Worm (Caenorhabditis elegans) whole organism, L4 larva: ENCODE results near the gene C45B11.2.
A peak's percentile ranks its signal among the peaks of the same experiment; 100 is the strongest.

Source experiments
- F10B5.3 ChIP-seq: sonication (generic microtip); optimal IDR thresholded peaks from 2 replicates; lab custom pipeline; 2016; ENCODE audit warnings: mild to moderate bottlenecking, missing genetic modification characterization, missing compliant biosample characterization
- F37D6.2 ChIP-seq: sonication (generic microtip); optimal IDR thresholded peaks from 2 replicates; lab custom pipeline; 2016; ENCODE audit warnings: mild to moderate bottlenecking, missing genetic modification characterization, missing compliant biosample characterization
- R02D3.7 ChIP-seq: fragments of 150-350 bp; sonication (generic microtip); optimal IDR thresholded peaks from 3 replicates; lab custom pipeline; 2014; ENCODE audit warnings: missing biosample characterization, missing genetic modification characterization
- T26A8.4 ChIP-seq: fragments of 200-800 bp; sonication (Bioruptor generic); IDR thresholded peaks from 2 replicates; pipeline ENCODE4 v1.3.6; 2022; ENCODE audit warnings: missing genetic modification characterization, missing compliant biosample characterization
- Y48G9A.11 ChIP-seq: fragments of 200-800 bp; sonication (Bioruptor generic); IDR thresholded peaks from 2 replicates; pipeline ENCODE4 v1.3.6; 2022; ENCODE audit warnings: missing genetic modification reagents, missing genetic modification characterization, missing compliant biosample characterization
- Y75B8A.6 ChIP-seq: fragments of 200-800 bp; sonication (Bioruptor generic); IDR thresholded peaks from 2 replicates; pipeline ENCODE4 v1.3.6; 2022; ENCODE audit warnings: missing genetic modification reagents, missing genetic modification characterization, missing compliant biosample characterization
- aha-1 ChIP-seq: fragments of 150-350 bp; peaks from one replicate; lab custom pipeline; 2014; ENCODE audit warnings: missing biosample characterization, missing genetic modification characterization
- ama-1 ChIP-seq: fragments of 150-350 bp; optimal IDR thresholded peaks from 2 replicates; lab custom pipeline; 2014; ENCODE audit warnings: inconsistent platforms, mixed read lengths
- arid-1 ChIP-seq: fragments of 200-800 bp; sonication (Bioruptor generic); conservative IDR thresholded peaks from 2 replicates; pipeline ENCODE4 v1.3.6; 2022; ENCODE audit warnings: missing genetic modification reagents, missing genetic modification characterization, missing compliant biosample characterization
- ceh-32 ChIP-seq: sonication (generic microtip); optimal IDR thresholded peaks from 2 replicates; lab custom pipeline; 2016; ENCODE audit warnings: mild to moderate bottlenecking, missing genetic modification characterization, missing compliant biosample characterization; ENCODE audit not compliant: poor library complexity
- ceh-82 ChIP-seq: sonication (generic microtip); optimal IDR thresholded peaks from 2 replicates; lab custom pipeline; 2017; ENCODE audit warnings: missing biosample characterization, missing genetic modification characterization
- daf-16 ChIP-seq, 3 experiments: sonication (generic microtip); optimal IDR thresholded peaks; 2 replicates each; lab custom pipeline; 2016 to 2017; ENCODE audit warnings: missing genetic modification characterization in 3 of 3, missing genetic modification reagents in 3 of 3, mild to moderate bottlenecking in 2 of 3, missing compliant biosample characterization in 2 of 3, missing biosample characterization in 1 of 3, moderate library complexity in 1 of 3
- daf-8 ChIP-seq: fragments of 200-800 bp; sonication (Bioruptor generic); IDR thresholded peaks from 2 replicates; pipeline ENCODE4 v1.3.6; 2022; ENCODE audit warnings: missing genetic modification characterization, missing compliant biosample characterization
- egl-27 ChIP-seq: sonication (generic microtip); optimal IDR thresholded peaks from 3 replicates; lab custom pipeline; 2017; ENCODE audit warnings: missing biosample characterization, missing genetic modification reagents, missing genetic modification characterization
- egl-43 ChIP-seq: fragments of 200-800 bp; sonication (Bioruptor generic); IDR thresholded peaks from 2 replicates; pipeline ENCODE4 v1.3.6; 2022; ENCODE audit warnings: missing genetic modification reagents, missing genetic modification characterization, missing compliant biosample characterization
- hlh-30 ChIP-seq: sonication (generic microtip); optimal IDR thresholded peaks from 2 replicates; lab custom pipeline; 2017; ENCODE audit warnings: antibody characterized with exemption, mild to moderate bottlenecking, missing genetic modification characterization, missing compliant biosample characterization; ENCODE audit not compliant: insufficient read depth
- hmg-1.1 ChIP-seq: fragments of 200-800 bp; sonication (Bioruptor generic); IDR thresholded peaks from 2 replicates; pipeline ENCODE4 v1.3.6; 2022; ENCODE audit warnings: missing genetic modification reagents, missing genetic modification characterization, missing compliant biosample characterization
- lin-39 ChIP-seq: fragments of 150-350 bp; optimal IDR thresholded peaks from 2 replicates; lab custom pipeline; 2014; ENCODE audit warnings: missing biosample characterization, missing genetic modification reagents, missing genetic modification characterization
- lir-3 ChIP-seq: sonication (generic microtip); optimal IDR thresholded peaks from 2 replicates; lab custom pipeline; 2016; ENCODE audit warnings: mild to moderate bottlenecking, missing genetic modification characterization, missing compliant biosample characterization
- madf-9 ChIP-seq: fragments of 200-800 bp; sonication (Bioruptor generic); conservative IDR thresholded peaks from 2 replicates; pipeline ENCODE4 v1.3.6; 2022; ENCODE audit warnings: missing genetic modification reagents, missing genetic modification characterization, missing compliant biosample characterization
- mes-2 ChIP-seq: sonication (generic microtip); optimal IDR thresholded peaks from 2 replicates; lab custom pipeline; 2016; ENCODE audit warnings: missing genotype, mild to moderate bottlenecking, missing genetic modification characterization, missing compliant biosample characterization; ENCODE audit not compliant: poor library complexity, severe bottlenecking
- mxl-3 ChIP-seq: fragments of 200-800 bp; sonication (Bioruptor generic); optimal IDR thresholded peaks from 2 replicates; lab custom pipeline; 2018; ENCODE audit warnings: mild to moderate bottlenecking, missing genetic modification characterization, missing compliant biosample characterization
- nhr-25 ChIP-seq: sonication (generic microtip); optimal IDR thresholded peaks from 2 replicates; lab custom pipeline; 2017; ENCODE audit warnings: missing genetic modification characterization, mild to moderate bottlenecking, missing compliant biosample characterization, antibody characterized with exemption, moderate library complexity, borderline replicate concordance; ENCODE audit not compliant: insufficient read depth
- nhr-28 ChIP-seq: fragments of 150-350 bp; optimal IDR thresholded peaks from 2 replicates; lab custom pipeline; 2014; ENCODE audit warnings: missing biosample characterization, missing genetic modification characterization
- nhr-42 ChIP-seq: fragments of 200-800 bp; sonication (Bioruptor generic); IDR thresholded peaks from 2 replicates; pipeline ENCODE4 v1.3.6; 2022; ENCODE audit warnings: missing genetic modification characterization, missing compliant biosample characterization
- nhr-6 ChIP-seq: fragments of 150-350 bp; optimal IDR thresholded peaks from 2 replicates; lab custom pipeline; 2014; ENCODE audit warnings: missing biosample characterization, missing genetic modification characterization
- nhr-77 ChIP-seq: fragments of 150-350 bp; optimal IDR thresholded peaks from 2 replicates; lab custom pipeline; 2014; ENCODE audit warnings: missing biosample characterization, missing genetic modification characterization
- sdz-12 ChIP-seq: fragments of 200-800 bp; sonication (Bioruptor generic); optimal IDR thresholded peaks from 2 replicates; lab custom pipeline; 2018; ENCODE audit warnings: mild to moderate bottlenecking, missing genetic modification characterization, missing compliant biosample characterization
- spr-3 ChIP-seq: fragments of 200-800 bp; sonication (Bioruptor generic); optimal IDR thresholded peaks from 2 replicates; lab custom pipeline; 2018; ENCODE audit warnings: mild to moderate bottlenecking, missing genetic modification characterization, missing compliant biosample characterization
- unc-62 ChIP-seq, 3 experiments: fragments of 150-350 bp in 1 of 3; sonication (generic microtip); optimal IDR thresholded peaks in 2 of 3; peaks in 1 of 3; 1 replicate in 1 of 3; 2 replicates in 2 of 3; lab custom pipeline; 2014 to 2017; ENCODE audit warnings: missing biosample characterization in 3 of 3, missing genetic modification characterization in 3 of 3, missing genetic modification reagents in 3 of 3, missing genotype in 1 of 3
- zag-1 ChIP-seq: fragments of 150-350 bp; optimal IDR thresholded peaks from 2 replicates; lab custom pipeline; 2014; ENCODE audit warnings: missing biosample characterization, missing genetic modification characterization
- zip-11 ChIP-seq: fragments of 200-800 bp; sonication (Bioruptor generic); IDR thresholded peaks from 2 replicates; pipeline ENCODE4 v1.3.6; 2022; ENCODE audit warnings: missing genetic modification characterization, missing compliant biosample characterization
- zip-2 ChIP-seq: fragments of 150-350 bp; optimal IDR thresholded peaks from 2 replicates; lab custom pipeline; 2014; ENCODE audit warnings: missing biosample characterization, missing genetic modification characterization

The C45B11.2 gene

ce11 chrV:11012419-11012818, 30.1 kb upstream of the C45B11.2 start, which contains the start of gene C13G3.1:
C13G3.1 (minus strand) TSS chrV:11012465.
- TF ChIP-seq mxl-3 (peak; percentile 7), aha-1 (tag; lab: Kevin White, UChicago) (peak; percentile 59), T26A8.4 (no peak), zip-11 (GFP tag; lab: Robert Waterston, UW) (no peak), F37D6.2 (tag; lab: Kevin White, UChicago) (no peak), ama-1 (lab: Kevin White, UChicago) (no peak), nhr-25 (tag; lab: Kevin White, UChicago) (no peak), arid-1 (no peak), hmg-1.1 (GFP tag; lab: Robert Waterston, UW) (no peak), nhr-28 (tag; lab: Kevin White, UChicago) (peak; percentile 1), hlh-30 (peak; percentile 11), R02D3.7 (tag; lab: Kevin White, UChicago) (no peak), lir-3 (no peak)

DNA sequence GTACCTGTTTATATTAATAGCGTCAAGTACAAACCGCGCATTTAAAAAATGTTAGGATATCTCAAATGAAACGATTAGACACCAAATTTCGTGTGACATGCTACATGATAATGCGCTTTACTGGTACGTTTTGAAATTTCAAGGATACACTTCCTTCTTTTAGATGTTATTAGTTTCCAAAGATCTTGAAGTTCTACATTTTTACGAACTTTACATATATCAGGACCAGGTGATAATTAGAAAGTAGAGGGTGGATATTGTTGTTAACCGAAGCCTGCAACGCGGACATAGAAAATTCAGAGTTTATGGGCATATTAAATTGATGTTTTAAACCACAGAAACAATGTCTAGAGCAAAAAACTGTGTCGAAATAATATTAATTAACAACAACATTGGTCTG, 29.3 kb upstream of the C45B11.2 start:
- no peak for TF ChIP-seq zip-2 (tag; lab: Kevin White, UChicago)
- TF ChIP-seq T26A8.4 = no peak
- TF ChIP-seq spr-3 (GFP tag; lab: Kevin White, UChicago) = no peak
- peak in 1 of 2 experiments; percentile 93 for TF ChIP-seq unc-62 (GFP tag; optimal IDR thresholded peaks at IDR 0.05 in 1 of 2; lab: Kevin White, UChicago)
- TF ChIP-seq unc-62 (tag; optimal IDR thresholded peaks at IDR 0.05; lab: Kevin White, UChicago) = no peak
- TF ChIP-seq egl-43 (GFP tag; lab: Robert Waterston, UW) = no peak
- TF ChIP-seq nhr-6 (tag; lab: Kevin White, UChicago) = no peak

DNA sequence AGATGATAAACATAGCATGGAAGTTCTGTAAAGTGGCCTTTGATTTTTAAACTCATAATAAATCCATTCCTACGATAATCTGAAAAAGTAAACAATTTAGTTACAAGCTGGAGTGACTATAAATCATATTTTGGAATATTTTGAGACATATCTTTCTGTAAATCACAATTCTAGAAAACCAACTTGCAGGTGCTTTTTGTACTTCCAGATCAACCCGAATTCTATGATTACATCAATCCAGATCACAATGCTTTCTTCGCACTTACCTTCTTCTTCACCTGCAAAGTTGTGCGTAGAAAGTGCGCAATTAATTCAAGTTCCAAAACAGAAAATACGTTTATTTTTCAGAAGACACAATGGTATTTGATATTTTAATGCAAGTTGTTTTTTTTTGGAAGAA, 27.8 kb upstream of the C45B11.2 start:
- TF ChIP-seq madf-9 (GFP tag; lab: Robert Waterston, UW) (no peak), daf-8 (no peak), Y75B8A.6 (GFP tag; lab: Robert Waterston, UW) (no peak), Y48G9A.11 (GFP tag; lab: Robert Waterston, UW) (no peak), egl-27 (tag; lab: Kevin White, UChicago) (no peak), zag-1 (tag; lab: Kevin White, UChicago) (no peak), nhr-77 (tag; lab: Kevin White, UChicago) (no peak), nhr-42 (GFP tag; lab: Robert Waterston, UW) (no peak), ceh-32 (tag; lab: Kevin White, UChicago) (no peak), nhr-6 (tag; lab: Kevin White, UChicago) (no peak), ceh-82 (no peak), F10B5.3 (tag; lab: Kevin White, UChicago) (no peak), ama-1 (lab: Kevin White, UChicago) (no peak), lin-39 (tag; lab: Kevin White, UChicago) (no peak), sdz-12 (GFP tag; lab: Kevin White, UChicago) (no peak)
- TF ChIP-seq, all 104 proteins: peak for 0

ce11 chrV:11016846-11017553, 25.5 kb upstream of the C45B11.2 start:
- TF ChIP-seq daf-16 (GFP tag; optimal IDR thresholded peaks at IDR 0.05; lab: Kevin White, UChicago) (no peak), daf-16 (tag; optimal IDR thresholded peaks at IDR 0.05; lab: Kevin White, UChicago) (no peak), nhr-28 (tag; lab: Kevin White, UChicago) (peak; percentile 69)

- TF ChIP-seq mes-2 (tag; lab: Kevin White, UChicago) (no peak), aha-1 (tag; lab: Kevin White, UChicago) (peak; percentile 86)
These were observed 19.7 kb upstream of the C45B11.2 start, which contains the start of the genes C13G3.12 and hot-6 for ce11 chrV:11022817-11023216. C13G3.12 (minus strand) TSS chrV:11022917. hot-6 (minus strand) TSS chrV:11022937.
